Fruit fly (Drosophila melanogaster) whole organism, embryonic: ENCODE measurements around the gene CG12992.
A peak's percentile ranks its signal among the peaks of the same experiment; 100 is the strongest.

ENCODE experiments used
- Abd-B ChIP-seq: fragments of 200-800 bp; sonication (Bioruptor generic); optimal IDR thresholded peaks from 2 replicates; lab custom pipeline; 2018; ENCODE audit warnings: missing biosample characterization, mild to moderate bottlenecking, missing genetic modification characterization, moderate library complexity
- Bdp1 ChIP-seq: fragments of 200-800 bp; sonication (Bioruptor generic); optimal IDR thresholded peaks from 3 replicates; lab custom pipeline; 2016; ENCODE audit warnings: missing biosample characterization, missing genetic modification characterization
- CG10321 ChIP-seq: fragments of 200-800 bp; sonication (Bioruptor generic); IDR thresholded peaks from 2 replicates; pipeline ENCODE4 v1.3.6; 2022; ENCODE audit warnings: missing biosample characterization, missing genetic modification characterization
- CG10431 ChIP-seq: fragments of 200-800 bp; sonication (Bioruptor generic); optimal IDR thresholded peaks from 3 replicates; lab custom pipeline; 2018; ENCODE audit warnings: missing biosample characterization, mild to moderate bottlenecking, missing genetic modification characterization
- CG13624 ChIP-seq: fragments of 200-800 bp; sonication (Bioruptor generic); optimal IDR thresholded peaks from 2 replicates; lab custom pipeline; 2016; ENCODE audit warnings: missing biosample characterization, missing genetic modification characterization
- CG13894 ChIP-seq: fragments of 200-800 bp; sonication (Bioruptor generic); optimal IDR thresholded peaks from 3 replicates; lab custom pipeline; 2018; ENCODE audit warnings: missing biosample characterization, mild to moderate bottlenecking, missing genetic modification characterization, moderate library complexity
- CG15073 ChIP-seq: fragments of 200-800 bp; sonication (Bioruptor generic); optimal IDR thresholded peaks from 2 replicates; lab custom pipeline; 2016; ENCODE audit warnings: missing biosample characterization, missing genetic modification characterization
- CG15479 ChIP-seq: fragments of 200-800 bp; sonication (Bioruptor generic); optimal IDR thresholded peaks from 3 replicates; lab custom pipeline; 2019; ENCODE audit warnings: missing biosample characterization, mild to moderate bottlenecking, missing genetic modification characterization, moderate library complexity
- CG15601 ChIP-seq: fragments of 200-800 bp; sonication (Bioruptor generic); optimal IDR thresholded peaks from 3 replicates; lab custom pipeline; 2019; ENCODE audit warnings: missing biosample characterization, mild to moderate bottlenecking, missing genetic modification characterization, moderate library complexity
- CG1603 ChIP-seq: fragments of 200-800 bp; sonication (Bioruptor generic); optimal IDR thresholded peaks from 2 replicates; lab custom pipeline; 2019; ENCODE audit warnings: missing biosample characterization, mild to moderate bottlenecking, missing genetic modification characterization, moderate library complexity
- CG2120 ChIP-seq: fragments of 200-800 bp; sonication (Bioruptor generic); optimal IDR thresholded peaks from 3 replicates; lab custom pipeline; 2016; ENCODE audit warnings: missing biosample characterization, missing genetic modification characterization
- CG2678 ChIP-seq: fragments of 200-800 bp; sonication (Bioruptor generic); optimal IDR thresholded peaks from 3 replicates; lab custom pipeline; 2019; ENCODE audit warnings: missing biosample characterization, mild to moderate bottlenecking, missing genetic modification characterization, moderate library complexity
- CG31441 ChIP-seq: fragments of 200-800 bp; sonication (Bioruptor generic); IDR thresholded peaks from 2 replicates; pipeline ENCODE4 v1.3.6; 2022; ENCODE audit warnings: missing biosample characterization, missing genetic modification characterization
- CG33557 ChIP-seq: fragments of 200-800 bp; sonication (Bioruptor generic); optimal IDR thresholded peaks from 2 replicates; lab custom pipeline; 2019; ENCODE audit warnings: missing biosample characterization, mild to moderate bottlenecking, missing genetic modification characterization, moderate library complexity
- CG7745 ChIP-seq: fragments of 200-800 bp; sonication (Bioruptor generic); optimal IDR thresholded peaks from 2 replicates; lab custom pipeline; 2018; ENCODE audit warnings: missing biosample characterization, mild to moderate bottlenecking, missing genetic modification characterization, moderate library complexity
- CG9727 ChIP-seq: fragments of 200-800 bp; sonication (Bioruptor generic); optimal IDR thresholded peaks from 3 replicates; lab custom pipeline; 2017; ENCODE audit warnings: missing biosample characterization, mild to moderate bottlenecking, missing genetic modification characterization
- CG9797 ChIP-seq: fragments of 200-800 bp; sonication (Bioruptor generic); optimal IDR thresholded peaks from 3 replicates; lab custom pipeline; 2018; ENCODE audit warnings: missing biosample characterization, mild to moderate bottlenecking, missing genetic modification characterization
- Camta ChIP-seq: fragments of 200-800 bp; sonication (Bioruptor generic); optimal IDR thresholded peaks from 2 replicates; lab custom pipeline; 2016; ENCODE audit warnings: missing biosample characterization, missing genetic modification characterization
- Chrac-16 ChIP-seq: fragments of 200-800 bp; sonication (Bioruptor generic); optimal IDR thresholded peaks from 3 replicates; lab custom pipeline; 2016; ENCODE audit warnings: missing biosample characterization, missing genetic modification characterization
- D19A ChIP-seq: fragments of 200-800 bp; optimal IDR thresholded peaks from 3 replicates; lab custom pipeline; 2019; ENCODE audit warnings: missing biosample characterization, mild to moderate bottlenecking, missing genetic modification characterization, moderate library complexity
- Dek ChIP-seq: fragments of 200-800 bp; sonication (Bioruptor generic); optimal IDR thresholded peaks from 3 replicates; lab custom pipeline; 2019; ENCODE audit warnings: missing biosample characterization, mild to moderate bottlenecking, missing genetic modification characterization, moderate library complexity
- Dip3 ChIP-seq: fragments of 200-800 bp; sonication (Bioruptor generic); optimal IDR thresholded peaks from 3 replicates; lab custom pipeline; 2016; ENCODE audit warnings: missing biosample characterization, missing genetic modification characterization
- E2f2 ChIP-seq: fragments of 200-800 bp; sonication (Bioruptor generic); IDR thresholded peaks from 2 replicates; pipeline ENCODE4 v1.3.6; 2022; ENCODE audit warnings: missing biosample characterization, missing genetic modification characterization
- Eip74EF ChIP-seq, 2 experiments: fragments of 200-800 bp in 1 of 2; fragments of >200 bp in 1 of 2; sonication (Bioruptor generic) in 1 of 2; optimal IDR thresholded peaks; 2 replicates each; lab custom pipeline; 2017 to 2019; ENCODE audit warnings: missing biosample characterization in 2 of 2, missing genetic modification characterization in 2 of 2, mild to moderate bottlenecking in 1 of 2, moderate library complexity in 1 of 2
- HLH54F ChIP-seq: fragments of 200-800 bp; sonication (Bioruptor generic); optimal IDR thresholded peaks from 3 replicates; lab custom pipeline; 2016; ENCODE audit warnings: missing biosample characterization, missing genetic modification characterization
- Hey ChIP-seq: fragments of 200-800 bp; sonication (Bioruptor generic); optimal IDR thresholded peaks from 3 replicates; lab custom pipeline; 2018; ENCODE audit warnings: missing biosample characterization, mild to moderate bottlenecking, missing genetic modification characterization
- PHDP ChIP-seq: fragments of 200-800 bp; sonication (Bioruptor generic); optimal IDR thresholded peaks from 3 replicates; lab custom pipeline; 2018; ENCODE audit warnings: missing biosample characterization, mild to moderate bottlenecking, missing genetic modification characterization, moderate library complexity
- Rx ChIP-seq: fragments of 200-800 bp; sonication (Bioruptor generic); IDR thresholded peaks from 2 replicates; pipeline ENCODE4 v1.3.6; 2022; ENCODE audit warnings: missing biosample characterization, missing genetic modification characterization
- Sry-β ChIP-seq: fragments of 200-800 bp; sonication (Bioruptor generic); optimal IDR thresholded peaks from 2 replicates; lab custom pipeline; 2018; ENCODE audit warnings: missing biosample characterization, mild to moderate bottlenecking, missing genetic modification characterization, moderate library complexity
- YL-1 ChIP-seq: fragments of 200-800 bp; sonication (Bioruptor generic); optimal IDR thresholded peaks from 3 replicates; lab custom pipeline; 2017; ENCODE audit warnings: missing biosample characterization, mild to moderate bottlenecking, missing genetic modification characterization
- cwo ChIP-seq: fragments of 200-800 bp; sonication (Bioruptor generic); optimal IDR thresholded peaks from 3 replicates; lab custom pipeline; 2017; ENCODE audit warnings: missing biosample characterization, missing genetic modification characterization, mild to moderate bottlenecking, moderate library complexity, missing genetic modification reagents
- dmrt99B ChIP-seq: fragments of 200-800 bp; sonication (Bioruptor generic); optimal IDR thresholded peaks from 2 replicates; lab custom pipeline; 2018; ENCODE audit warnings: missing biosample characterization, mild to moderate bottlenecking, missing genetic modification characterization, moderate library complexity
- dysf ChIP-seq: fragments of 200-800 bp; sonication (Bioruptor generic); IDR thresholded peaks from 3 replicates; pipeline ENCODE4 v1.3.6; 2022; ENCODE audit warnings: missing biosample characterization, missing genetic modification characterization
- exex ChIP-seq: fragments of 200-800 bp; sonication (Bioruptor generic); optimal IDR thresholded peaks from 4 replicates; lab custom pipeline; 2018; ENCODE audit warnings: missing biosample characterization, mild to moderate bottlenecking, missing genetic modification characterization, moderate library complexity
- fd3F ChIP-seq: fragments of 200-800 bp; sonication (Bioruptor generic); optimal IDR thresholded peaks from 2 replicates; lab custom pipeline; 2018; ENCODE audit warnings: missing biosample characterization, mild to moderate bottlenecking, missing genetic modification characterization, moderate library complexity
- gcm ChIP-seq: fragments of 200-800 bp; sonication (Bioruptor generic); optimal IDR thresholded peaks from 2 replicates; lab custom pipeline; 2019; ENCODE audit warnings: missing biosample characterization, mild to moderate bottlenecking, missing genetic modification characterization, moderate library complexity
- grau ChIP-seq: fragments of 200-800 bp; optimal IDR thresholded peaks from 3 replicates; lab custom pipeline; 2019; ENCODE audit warnings: missing biosample characterization, mild to moderate bottlenecking, missing genetic modification characterization, moderate library complexity
- gsb-n ChIP-seq: fragments of 200-800 bp; sonication (Bioruptor generic); optimal IDR thresholded peaks from 3 replicates; lab custom pipeline; 2018; ENCODE audit warnings: missing biosample characterization, mild to moderate bottlenecking, missing genetic modification characterization
- kah ChIP-seq: fragments of 200-800 bp; sonication (Bioruptor generic); optimal IDR thresholded peaks from 2 replicates; lab custom pipeline; 2018; ENCODE audit warnings: missing biosample characterization, mild to moderate bottlenecking, missing genetic modification characterization
- mirr ChIP-seq: fragments of 200-800 bp; sonication (Bioruptor generic); optimal IDR thresholded peaks from 3 replicates; lab custom pipeline; 2018; ENCODE audit warnings: missing biosample characterization, mild to moderate bottlenecking, missing genetic modification characterization
- pb ChIP-seq: fragments of 200-800 bp; sonication (Bioruptor generic); optimal IDR thresholded peaks from 3 replicates; lab custom pipeline; 2016; ENCODE audit warnings: missing biosample characterization, missing genetic modification characterization
- pros ChIP-seq: fragments of 200-800 bp; sonication (Bioruptor generic); optimal IDR thresholded peaks from 3 replicates; lab custom pipeline; 2019; ENCODE audit warnings: missing biosample characterization, mild to moderate bottlenecking, missing genetic modification characterization, moderate library complexity
- psq ChIP-seq: fragments of 200-800 bp; sonication (Bioruptor generic); optimal IDR thresholded peaks from 2 replicates; lab custom pipeline; 2017; ENCODE audit warnings: missing biosample characterization, missing genetic modification characterization
- pum ChIP-seq: fragments of 200-800 bp; sonication (Bioruptor generic); optimal IDR thresholded peaks from 2 replicates; lab custom pipeline; 2016; ENCODE audit warnings: missing biosample characterization, missing genetic modification characterization
- row ChIP-seq: fragments of 200-800 bp; sonication (Bioruptor generic); IDR thresholded peaks from 3 replicates; pipeline ENCODE4 v1.3.6; 2022; ENCODE audit warnings: missing biosample characterization, missing genetic modification characterization
- salm ChIP-seq: fragments of 200-800 bp; sonication (Bioruptor generic); optimal IDR thresholded peaks from 2 replicates; lab custom pipeline; 2018; ENCODE audit warnings: missing biosample characterization, mild to moderate bottlenecking, missing genetic modification characterization
- slbo ChIP-seq: fragments of 200-800 bp; sonication (Bioruptor generic); IDR thresholded peaks from 2 replicates; pipeline ENCODE4 v1.3.6; 2022; ENCODE audit warnings: missing biosample characterization, missing genetic modification characterization
- sug ChIP-seq: fragments of 200-800 bp; optimal IDR thresholded peaks from 2 replicates; lab custom pipeline; 2019; ENCODE audit warnings: missing biosample characterization, mild to moderate bottlenecking, missing genetic modification characterization, moderate library complexity
- trem ChIP-seq: fragments of 200-800 bp; optimal IDR thresholded peaks from 3 replicates; lab custom pipeline; 2019; ENCODE audit warnings: missing biosample characterization, mild to moderate bottlenecking, missing genetic modification characterization, moderate library complexity
- z ChIP-seq: fragments of 200-800 bp; sonication (Bioruptor generic); IDR thresholded peaks from 3 replicates; pipeline ENCODE4 v1.3.6; 2022; ENCODE audit warnings: missing biosample characterization, missing genetic modification characterization

CG12992 gene

dm6 chrX:17624983-17625401, 36.3 kb downstream of the CG12992 start (continued):
- TF ChIP-seq gsb-n (tag; lab: Kevin White, UChicago) (peak; percentile 60), Rx (peak; percentile 32; the same call in 1 of the 2 replicates), Abd-B (GFP tag; lab: Kevin White, UChicago) (peak; percentile 62), CG9727 (GFP tag; lab: Kevin White, UChicago) (peak; percentile 84), CG15073 (GFP tag; lab: Kevin White, UChicago) (peak; percentile 37), slbo (peak; percentile 75), Chrac-16 (peak; percentile 61), salm (tag; lab: Kevin White, UChicago) (peak; percentile 92), mirr (GFP tag; lab: Kevin White, UChicago) (peak; percentile 78), dmrt99B (tag; lab: Kevin White, UChicago) (peak; percentile 93), CG7745 (tag; lab: Kevin White, UChicago) (no peak), CG10431 (GFP tag; lab: Kevin White, UChicago) (peak; percentile 58), Eip74EF (GFP tag; optimal IDR thresholded peaks at IDR 0.05; lab: Kevin White, UChicago) (peak; percentile 0 to 100), pum (GFP tag; lab: Kevin White, UChicago) (peak; percentile 79), CG13624 (GFP tag; lab: Kevin White, UChicago) (peak; percentile 80), CG1603 (tag; lab: Kevin White, UChicago) (peak; percentile 81), CG33557 (GFP tag; lab: Kevin White, UChicago) (peak; percentile 0), HLH54F (GFP tag; lab: Kevin White, UChicago) (peak; percentile 84), trem (peak; percentile 63), Camta (GFP tag; lab: Kevin White, UChicago) (peak; percentile 68), E2f2 (peak; percentile 52), CG2120 (GFP tag; lab: Kevin White, UChicago) (peak; percentile 86), Hey (tag; lab: Kevin White, UChicago) (peak; percentile 70), fd3F (GFP tag; lab: Kevin White, UChicago) (peak; percentile 89), pros (GFP tag; lab: Kevin White, UChicago) (peak; percentile 6), CG10321 (GFP tag; lab: Robert Waterston, UW) (peak; percentile 67), z (GFP tag; lab: Robert Waterston, UW) (no peak), CG9797 (GFP tag; lab: Kevin White, UChicago) (no peak), D19A (tag; lab: Kevin White, UChicago) (peak; percentile 82), psq (peak; percentile 21)

dm6 chrX:17625833-17626232, 37.2 kb downstream of the CG12992 start:
- peak; percentile 12 for TF ChIP-seq gcm (GFP tag; lab: Kevin White, UChicago)
- TF ChIP-seq grau (tag; lab: Kevin White, UChicago): peak; percentile 10
- TF ChIP-seq sug: peak; percentile 32
- TF ChIP-seq kah (GFP tag; lab: Kevin White, UChicago): no peak
- TF ChIP-seq CG31441 (GFP tag; lab: Robert Waterston, UW): 0 out of 2 replicates have a peak, but pooled peaks have one; percentile 18
- TF ChIP-seq CG2678 (tag; lab: Kevin White, UChicago): peak; percentile 43
- TF ChIP-seq Sry-β (GFP tag; lab: Kevin White, UChicago): peak; percentile 79
- no peak for TF ChIP-seq pum (GFP tag; lab: Kevin White, UChicago)
- TF ChIP-seq YL-1 (GFP tag; lab: Kevin White, UChicago): no peak
- no peak for TF ChIP-seq dysf (GFP tag; lab: Robert Waterston, UW)
- TF ChIP-seq Dek: no peak
- TF ChIP-seq cwo (GFP tag; lab: Kevin White, UChicago): no peak
- TF ChIP-seq CG33557 (GFP tag; lab: Kevin White, UChicago): no peak
- TF ChIP-seq mirr (GFP tag; lab: Kevin White, UChicago): peak; percentile 30
- peak; percentile 46 for TF ChIP-seq CG13894 (tag; lab: Kevin White, UChicago)
- no peak for TF ChIP-seq Bdp1 (GFP tag; lab: Kevin White, UChicago)
- peak; percentile 76 for TF ChIP-seq exex (tag; lab: Kevin White, UChicago)
- no peak for TF ChIP-seq CG15479 (GFP tag; lab: Kevin White, UChicago)
- TF ChIP-seq pb: no peak
- no peak for TF ChIP-seq CG15601 (tag; lab: Kevin White, UChicago)
- TF ChIP-seq Camta (GFP tag; lab: Kevin White, UChicago): no peak
- peak; percentile 16 for TF ChIP-seq PHDP
- peak; percentile 43; the same call in 2 of the 3 replicates for TF ChIP-seq row (GFP tag; lab: Robert Waterston, UW)
- TF ChIP-seq Dip3 (GFP tag; lab: Kevin White, UChicago): no peak
